Worm (Caenorhabditis elegans): ENCODE measurements around the gene tap-1.

DNA sequence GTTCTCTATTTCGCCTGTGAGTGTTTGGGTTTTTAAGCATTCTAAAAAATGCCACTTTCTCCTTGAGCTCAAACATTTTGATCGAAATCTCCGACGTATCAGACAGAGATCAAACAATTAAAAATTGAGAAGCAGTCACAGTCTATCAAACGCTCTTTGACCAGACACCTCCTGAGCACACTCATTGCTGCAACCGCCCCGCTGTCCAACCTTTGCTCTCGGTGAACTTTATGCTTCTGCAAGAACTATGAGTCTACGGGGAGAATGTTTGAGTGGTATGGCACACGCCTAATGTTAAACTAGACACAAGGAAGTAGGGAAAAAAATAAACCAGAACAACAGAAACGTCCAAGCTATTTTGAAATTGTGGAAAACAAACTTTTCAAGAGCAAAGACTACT lies 24.2 kb upstream of the tap-1 start:
- TF ChIP-seq flt-1 (GFP tag; IDR thresholded peaks at IDR 0.05) (no peak), ref-1 (GFP tag; conservative IDR thresholded peaks at IDR 0.05) (no peak), ztf-23 (GFP tag; IDR thresholded peaks at IDR 0.05) (no peak), ztf-29 (GFP tag; IDR thresholded peaks at IDR 0.05) (no peak)

Measured in whole organism, midembryonic.